Worm (Caenorhabditis elegans) whole organism, L1 larva: ENCODE data around the gene cpg-18.

Experiments
- jun-1 ChIP-seq: fragments of 150-350 bp; optimal IDR thresholded peaks from 2 replicates; lab custom pipeline; 2014; ENCODE audit warnings: missing biosample characterization, missing genetic modification reagents, missing genetic modification characterization
- nhr-11 ChIP-seq: fragments of 150-350 bp; optimal IDR thresholded peaks from 2 replicates; lab custom pipeline; 2014; ENCODE audit warnings: missing biosample characterization, missing genetic modification characterization
- nhr-77 ChIP-seq: fragments of 150-350 bp; optimal IDR thresholded peaks from 2 replicates; lab custom pipeline; 2014; ENCODE audit warnings: missing biosample characterization, missing genetic modification characterization
- skn-1 ChIP-seq: fragments of 150-350 bp; optimal IDR thresholded peaks from 2 replicates; lab custom pipeline; 2014; ENCODE audit warnings: missing biosample characterization, missing genetic modification characterization
- sptf-1 ChIP-seq: fragments of 150-350 bp; optimal IDR thresholded peaks from 2 replicates; lab custom pipeline; 2014; ENCODE audit warnings: missing biosample characterization, missing genetic modification characterization

DNA sequence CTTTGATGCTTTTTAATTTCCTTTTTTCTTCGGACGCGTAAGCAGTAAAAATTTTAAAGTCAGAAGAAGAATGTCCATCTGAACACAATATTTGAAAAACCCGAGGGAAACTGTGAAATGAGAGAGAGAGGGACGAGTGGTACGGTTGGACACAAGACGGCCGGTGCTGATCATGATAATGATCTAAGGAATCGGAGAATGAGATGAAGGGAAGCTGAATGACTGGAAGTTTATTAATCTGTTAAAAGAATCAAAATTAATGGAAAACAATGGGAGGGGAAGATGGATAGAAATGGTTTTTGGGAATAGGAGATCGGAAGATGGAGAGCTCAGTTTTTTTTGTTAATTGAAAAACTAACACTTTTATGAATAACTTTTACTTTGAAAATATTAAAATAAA lies 23.9 kb downstream of the cpg-18 start:
- TF ChIP-seq nhr-77 (tag; lab: Kevin White, UChicago) (no peak), skn-1 (tag; lab: Kevin White, UChicago) (no peak), jun-1 (no peak), sptf-1 (no peak), nhr-11 (tag; lab: Kevin White, UChicago) (no peak)
